4 fruit fly cellular contexts compared by ENCODE assay signal in the genomic region with DNA sequence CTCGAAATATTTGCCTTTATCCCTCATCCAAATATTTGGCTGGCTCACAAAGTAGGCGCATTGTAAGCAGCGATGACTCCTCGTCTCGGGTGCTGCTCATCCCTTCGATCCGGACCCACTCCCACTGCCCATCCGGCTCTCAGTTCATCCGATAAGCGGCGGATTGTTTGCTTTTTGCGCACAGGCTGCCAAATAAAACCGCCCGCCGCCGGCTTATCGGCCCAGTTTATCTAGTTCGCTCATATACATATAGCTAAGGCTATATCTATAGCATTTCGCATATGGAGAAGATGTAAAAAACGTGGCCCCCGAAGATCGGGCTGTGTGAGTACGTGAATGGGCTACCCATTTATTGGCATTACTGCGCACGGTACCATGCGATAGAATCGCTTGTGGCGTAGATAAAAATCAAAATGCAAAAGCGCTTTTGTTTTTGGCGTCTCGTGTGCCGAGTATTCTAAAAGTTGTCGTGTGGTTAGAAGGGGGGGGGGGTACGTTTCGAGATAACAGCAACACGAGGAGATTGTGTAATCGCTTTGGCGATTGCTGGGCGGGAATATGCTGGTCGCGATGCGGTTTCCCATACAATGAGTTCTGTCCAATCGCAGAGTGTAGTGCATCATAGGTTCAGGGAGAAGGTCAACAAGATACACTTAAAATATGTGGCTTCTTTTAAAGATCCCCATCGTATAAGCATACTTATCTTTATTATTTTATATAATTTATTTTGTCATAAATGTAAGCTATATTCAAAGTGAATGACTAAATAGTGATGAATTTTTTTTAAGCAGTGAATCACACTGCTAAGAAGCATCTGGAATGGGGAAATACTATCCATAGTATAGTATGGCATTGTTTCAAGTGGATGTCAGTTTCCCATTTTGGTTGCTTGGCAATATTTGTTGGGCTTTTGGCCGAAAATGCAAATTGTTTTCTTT.
TF ChIP-seq lines count a peak whose summit lies in the region.

No protein-coding gene starts in this region.

- no peak for TF ChIP-seq CTCF in whole organism, embryonic (GFP tag; optimal IDR thresholded peaks at IDR 0.05; lab: Kevin White, UChicago)

TF ChIP-seq in whole organism, adult, 20 proteins besides CTCF, POLR2A, EP300 and RAD21:
- TF ChIP-seq CG33017 (tag; optimal IDR thresholded peaks at IDR 0.05; lab: Kevin White, UChicago) (no peak), CG1620 (GFP tag; optimal IDR thresholded peaks at IDR 0.05; lab: Kevin White, UChicago) (no peak), kay (GFP tag; lab: Kevin White, UChicago; ENCODE audit: borderline replicate concordance) (peak; percentile 69), pad (GFP tag; optimal IDR thresholded peaks at IDR 0.05; lab: Kevin White, UChicago) (no peak), Mnt (GFP tag; optimal IDR thresholded peaks at IDR 0.05; lab: Kevin White, UChicago) (peak; percentile 98), Crg-1 (GFP tag; optimal IDR thresholded peaks at IDR 0.05; lab: Kevin White, UChicago) (peak; percentile 17), CG12768 (GFP tag; optimal IDR thresholded peaks at IDR 0.05; lab: Kevin White, UChicago) (peak; percentile 23), tj (GFP tag; optimal IDR thresholded peaks at IDR 0.05; lab: Kevin White, UChicago) (peak; percentile 59), cic (GFP tag; optimal IDR thresholded peaks at IDR 0.05; lab: Kevin White, UChicago) (peak; percentile 94), CG11617 (GFP tag; optimal IDR thresholded peaks at IDR 0.05; lab: Kevin White, UChicago) (peak; percentile 3)

TF ChIP-seq in whole organism, embryonic, 481 proteins besides CTCF, POLR2A, EP300 and RAD21 (continues in another document):
- no peak for TF ChIP-seq Hand (GFP tag; optimal IDR thresholded peaks at IDR 0.05; lab: Kevin White, UChicago)
- no peak for TF ChIP-seq chm (GFP tag; IDR thresholded peaks at IDR 0.05; lab: Robert Waterston, UW)
- TF ChIP-seq ind (GFP tag; optimal IDR thresholded peaks at IDR 0.05; lab: Kevin White, UChicago), result no peak
- peak; percentile 86; the same call in 1 of the 4 replicates for TF ChIP-seq chinmo (GFP tag; IDR thresholded peaks at IDR 0.05; lab: Robert Waterston, UW; ENCODE audit: partially characterized antibody)
- TF ChIP-seq fd102C (GFP tag; optimal IDR thresholded peaks at IDR 0.05; lab: Kevin White, UChicago), result no peak
- TF ChIP-seq HmgD (GFP tag; optimal IDR thresholded peaks at IDR 0.05; lab: Kevin White, UChicago), result no peak
- no peak for TF ChIP-seq amos (GFP tag; IDR thresholded peaks at IDR 0.05; lab: Robert Waterston, UW; ENCODE audit: partially characterized antibody)
- 0 out of 2 replicates have a peak, but pooled peaks have one; percentile 3 for TF ChIP-seq Rfx (GFP tag; IDR thresholded peaks at IDR 0.05; lab: Robert Waterston, UW)
- TF ChIP-seq sr (GFP tag; IDR thresholded peaks at IDR 0.05; lab: Robert Waterston, UW), result no peak; the same call in 2 of the 3 replicates
- peak; percentile 34 for TF ChIP-seq lab (GFP tag; optimal IDR thresholded peaks at IDR 0.05; lab: Kevin White, UChicago)
- TF ChIP-seq HLH4C (GFP tag; IDR thresholded peaks at IDR 0.05; lab: Robert Waterston, UW; ENCODE audit: partially characterized antibody), result no peak
- peak; percentile 30 for TF ChIP-seq CG18599 (GFP tag; optimal IDR thresholded peaks at IDR 0.05; lab: Kevin White, UChicago)
- TF ChIP-seq Nf-YA (GFP tag; IDR thresholded peaks at IDR 0.05; lab: Robert Waterston, UW), result no peak
- TF ChIP-seq Hr51 (GFP tag; optimal IDR thresholded peaks at IDR 0.05; lab: Kevin White, UChicago), result no peak
- no peak for TF ChIP-seq Chrac-16 (GFP tag; optimal IDR thresholded peaks at IDR 0.05; lab: Kevin White, UChicago)
- TF ChIP-seq tx (GFP tag; optimal IDR thresholded peaks at IDR 0.05; lab: Kevin White, UChicago), result no peak
- peak; percentile 99 for TF ChIP-seq MTF-1 (GFP tag; optimal IDR thresholded peaks at IDR 0.05; lab: Kevin White, UChicago; ENCODE audit: borderline replicate concordance)
- no peak for TF ChIP-seq dmrt99B (tag; optimal IDR thresholded peaks at IDR 0.05; lab: Kevin White, UChicago)
- TF ChIP-seq CG42726 (GFP tag; IDR thresholded peaks at IDR 0.05; lab: Robert Waterston, UW; ENCODE audit: partially characterized antibody), result no peak
- TF ChIP-seq stwl (tag; optimal IDR thresholded peaks at IDR 0.05; lab: Kevin White, UChicago), result no peak
- no peak for TF ChIP-seq CG10431 (GFP tag; optimal IDR thresholded peaks at IDR 0.05; lab: Kevin White, UChicago)
- no peak for TF ChIP-seq insv (GFP tag; optimal IDR thresholded peaks at IDR 0.05; lab: Kevin White, UChicago)

TF ChIP-seq in whole organism, prepupa, 60 proteins besides CTCF, POLR2A, EP300 and RAD21 (continues in another document):
- TF ChIP-seq CG4318 (GFP tag; optimal IDR thresholded peaks at IDR 0.05; lab: Kevin White, UChicago), result no peak
- no peak for TF ChIP-seq Smox (GFP tag; optimal IDR thresholded peaks at IDR 0.05; lab: Kevin White, UChicago)
- no peak for TF ChIP-seq CG15336 (GFP tag; IDR thresholded peaks at IDR 0.05; lab: Robert Waterston, UW)
- TF ChIP-seq esn (GFP tag; optimal IDR thresholded peaks at IDR 0.05; lab: Kevin White, UChicago), result no peak
- no peak for TF ChIP-seq Sox102F (GFP tag; optimal IDR thresholded peaks at IDR 0.05; lab: Kevin White, UChicago)
- peak; percentile 58 for TF ChIP-seq fkh (GFP tag; optimal IDR thresholded peaks at IDR 0.05; lab: Kevin White, UChicago)
- no peak for TF ChIP-seq CG11762 (GFP tag; optimal IDR thresholded peaks at IDR 0.05; lab: Kevin White, UChicago; ENCODE audit: insufficient read depth)
- no peak for TF ChIP-seq CG7368 (GFP tag; optimal IDR thresholded peaks at IDR 0.05; lab: Kevin White, UChicago)
- TF ChIP-seq svp (GFP tag; lab: Kevin White, UChicago), result peak; percentile 80
- no peak for TF ChIP-seq eg (GFP tag; IDR thresholded peaks at IDR 0.05; lab: Robert Waterston, UW)
- no peak for TF ChIP-seq fd59A (GFP tag; optimal IDR thresholded peaks at IDR 0.05; lab: Kevin White, UChicago)
- no peak for TF ChIP-seq CG11294 (GFP tag; IDR thresholded peaks at IDR 0.05; lab: Robert Waterston, UW)
- no peak for TF ChIP-seq fd85E (GFP tag; optimal IDR thresholded peaks at IDR 0.05; lab: Kevin White, UChicago)
- TF ChIP-seq CG6276 (GFP tag; optimal IDR thresholded peaks at IDR 0.05; lab: Kevin White, UChicago), result no peak
- no peak for TF ChIP-seq OdsH (GFP tag; optimal IDR thresholded peaks at IDR 0.05; lab: Kevin White, UChicago)
- no peak for TF ChIP-seq CG8319 (GFP tag; optimal IDR thresholded peaks at IDR 0.05; lab: Kevin White, UChicago)
- peak; percentile 96 for TF ChIP-seq vri (GFP tag; optimal IDR thresholded peaks at IDR 0.05; lab: Kevin White, UChicago)
- TF ChIP-seq Sox15 (GFP tag; optimal IDR thresholded peaks at IDR 0.05; lab: Kevin White, UChicago), result no peak
- TF ChIP-seq Eip78C (GFP tag; lab: Kevin White, UChicago), result peak; percentile 44
- TF ChIP-seq Eip93F (GFP tag; optimal IDR thresholded peaks at IDR 0.05; lab: Kevin White, UChicago), result no peak
- TF ChIP-seq Ets21C (GFP tag; optimal IDR thresholded peaks at IDR 0.05; lab: Kevin White, UChicago), result no peak
- no peak for TF ChIP-seq Lpt (GFP tag; optimal IDR thresholded peaks at IDR 0.05; lab: Kevin White, UChicago)
- TF ChIP-seq Met (GFP tag; optimal IDR thresholded peaks at IDR 0.05; lab: Kevin White, UChicago), result no peak
- TF ChIP-seq topi (GFP tag; optimal IDR thresholded peaks at IDR 0.05; lab: Kevin White, UChicago), result no peak
- no peak for TF ChIP-seq CG31627 (GFP tag; optimal IDR thresholded peaks at IDR 0.05; lab: Kevin White, UChicago)
- no peak for TF ChIP-seq Hr4 (GFP tag; optimal IDR thresholded peaks at IDR 0.05; lab: Kevin White, UChicago)
- no peak for TF ChIP-seq CG6792 (GFP tag; optimal IDR thresholded peaks at IDR 0.05; lab: Kevin White, UChicago)

TF ChIP-seq in whole organism, wandering third instar larva, 38 proteins besides CTCF, POLR2A, EP300 and RAD21:
- peak; percentile 48 for TF ChIP-seq fru (GFP tag; optimal IDR thresholded peaks at IDR 0.05; lab: Kevin White, UChicago)
- TF ChIP-seq rgr (GFP tag; optimal IDR thresholded peaks at IDR 0.05; lab: Kevin White, UChicago), result no peak
- no peak for TF ChIP-seq sage (GFP tag; optimal IDR thresholded peaks at IDR 0.05; lab: Kevin White, UChicago)
- peak; percentile 52 for TF ChIP-seq h (GFP tag; optimal IDR thresholded peaks at IDR 0.05; lab: Kevin White, UChicago)
- TF ChIP-seq br (GFP tag; optimal IDR thresholded peaks at IDR 0.05; lab: Kevin White, UChicago), result peak; percentile 20
- peak; percentile 6 for TF ChIP-seq Sp1 (GFP tag; optimal IDR thresholded peaks at IDR 0.05; lab: Kevin White, UChicago)
- no peak for TF ChIP-seq Rel (GFP tag; optimal IDR thresholded peaks at IDR 0.05; lab: Kevin White, UChicago)
- TF ChIP-seq Rel (tag; optimal IDR thresholded peaks at IDR 0.05; lab: Kevin White, UChicago), result peak; percentile 10
- TF ChIP-seq OdsH (GFP tag; optimal IDR thresholded peaks at IDR 0.05; lab: Kevin White, UChicago), result peak; percentile 13
- TF ChIP-seq dsf (GFP tag; optimal IDR thresholded peaks at IDR 0.05; lab: Kevin White, UChicago; ENCODE audit: borderline replicate concordance), result no peak
